Fruit fly (Drosophila melanogaster) whole organism, pupa: ENCODE results near the gene rha.
A peak's percentile ranks its signal among the peaks of the same experiment; 100 is the strongest.

Experiments
- CG14655 ChIP-seq: fragments of 200-800 bp; sonication (Bioruptor generic); optimal IDR thresholded peaks from 3 replicates; lab custom pipeline; 2017; ENCODE audit warnings: mild to moderate bottlenecking, missing biosample characterization, missing genetic modification reagents, missing genetic modification characterization
- CG32121 ChIP-seq: fragments of 200-800 bp; sonication (Bioruptor generic); IDR thresholded peaks from 2 replicates; pipeline ENCODE4 v1.3.6; 2022; ENCODE audit warnings: missing biosample characterization, missing genetic modification characterization
- CG4496 ChIP-seq: fragments of 200-800 bp; sonication (Bioruptor generic); IDR thresholded peaks from 3 replicates; pipeline ENCODE4 v1.3.6; 2022; ENCODE audit warnings: missing biosample characterization, missing genetic modification characterization
- CG8159 ChIP-seq: fragments of 200-800 bp; sonication (Bioruptor generic); optimal IDR thresholded peaks from 3 replicates; lab custom pipeline; 2018; ENCODE audit warnings: missing biosample characterization, mild to moderate bottlenecking, missing genetic modification characterization, moderate library complexity
- CG9948 ChIP-seq: fragments of 200-800 bp; sonication (Bioruptor generic); optimal IDR thresholded peaks from 2 replicates; lab custom pipeline; 2018; ENCODE audit warnings: missing biosample characterization, mild to moderate bottlenecking, missing genetic modification characterization, moderate library complexity
- D1 ChIP-seq: fragments of 200-800 bp; sonication (Bioruptor generic); optimal IDR thresholded peaks from 2 replicates; lab custom pipeline; 2018; ENCODE audit warnings: missing biosample characterization, mild to moderate bottlenecking, missing genetic modification characterization, moderate library complexity
- Pif1A ChIP-seq: fragments of 200-800 bp; sonication (Bioruptor generic); optimal IDR thresholded peaks from 3 replicates; lab custom pipeline; 2016; ENCODE audit warnings: missing biosample characterization, missing genetic modification characterization
- fd96Ca ChIP-seq: fragments of 200-800 bp; sonication (Bioruptor generic); IDR thresholded peaks from 3 replicates; pipeline ENCODE4 v1.3.6; 2022; ENCODE audit warnings: missing biosample characterization, missing genetic modification characterization

Gene rha

DNA sequence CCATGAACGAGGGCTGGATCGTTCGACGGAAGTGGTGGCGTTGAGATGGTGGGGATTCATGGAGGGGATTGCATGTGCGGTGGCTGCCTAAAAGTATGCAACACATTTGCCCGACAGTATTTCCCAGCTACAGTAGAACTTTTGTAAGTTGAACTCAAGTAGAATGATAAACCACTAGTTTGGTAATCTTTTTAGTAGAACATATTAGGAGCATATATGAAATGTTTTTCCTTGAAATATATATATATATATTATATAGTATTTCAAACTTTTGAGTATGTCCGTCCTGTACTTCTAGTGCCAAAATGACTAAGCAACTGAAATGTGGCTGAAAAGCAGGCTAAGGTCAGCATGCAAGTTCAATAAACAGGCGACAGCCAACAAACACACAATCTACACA lies 48.5 kb downstream of the rha start:
- TF ChIP-seq CG9948 (tag; lab: Kevin White, UChicago) = no peak
- 0 out of 2 replicates have a peak, but pooled peaks have one; percentile 51 for TF ChIP-seq CG32121 (GFP tag; lab: Robert Waterston, UW)
- peak; percentile 54; the same call in 2 of the 3 replicates for TF ChIP-seq CG4496 (GFP tag; lab: Robert Waterston, UW)
- peak; percentile 19 for TF ChIP-seq CG8159
- TF ChIP-seq D1 (tag; lab: Kevin White, UChicago) = no peak
- TF ChIP-seq Pif1A = no peak
- peak; percentile 48; the same call in 1 of the 3 replicates for TF ChIP-seq fd96Ca (GFP tag; lab: Robert Waterston, UW)
- TF ChIP-seq CG14655 = peak; percentile 31
